Worm (Caenorhabditis elegans) whole organism, late embryonic: Measurements from ENCODE around the gene H41C03.1.

Experiments used
- ama-1 ChIP-seq: fragments of 150-350 bp; optimal IDR thresholded peaks from 2 replicates; lab custom pipeline; 2014
- dmd-4 ChIP-seq: sonication (generic microtip); optimal IDR thresholded peaks from 2 replicates; lab custom pipeline; 2016; ENCODE audit warnings: borderline replicate concordance, missing genetic modification characterization, missing compliant biosample characterization
- hlh-8 ChIP-seq: sonication (generic microtip); optimal IDR thresholded peaks from 2 replicates; lab custom pipeline; 2016; ENCODE audit warnings: missing genotype, missing genetic modification characterization, missing compliant biosample characterization
- lim-6 ChIP-seq: sonication (generic microtip); optimal IDR thresholded peaks from 2 replicates; lab custom pipeline; 2016; ENCODE audit warnings: missing genetic modification characterization, missing compliant biosample characterization
- nhr-11 ChIP-seq: fragments of 150-350 bp; optimal IDR thresholded peaks from 2 replicates; lab custom pipeline; 2014; ENCODE audit warnings: missing biosample characterization, missing genetic modification characterization
- pha-4 ChIP-seq: fragments of 150-350 bp; optimal IDR thresholded peaks from 2 replicates; lab custom pipeline; 2018; ENCODE audit warnings: missing biosample characterization, missing genetic modification reagents, missing genetic modification characterization

ce11 chrII:5896512-5896911, 42.3 kb downstream of the H41C03.1 start:
- no peak for TF ChIP-seq pha-4 (tag; lab: Kevin White, UChicago)
- no peak for TF ChIP-seq ama-1 (lab: Kevin White, UChicago)
- TF ChIP-seq nhr-11 (tag; lab: Kevin White, UChicago) = no peak
- TF ChIP-seq lim-6 = no peak
- no peak for TF ChIP-seq hlh-8 (tag; lab: Kevin White, UChicago)
- TF ChIP-seq dmd-4 (tag; lab: Kevin White, UChicago) = no peak
